Fruit fly (Drosophila melanogaster) whole organism, prepupa: ENCODE measurements around the gene sog.

ENCODE experiments used
- CG11902 ChIP-seq: fragments of 200-800 bp; sonication (Bioruptor generic); optimal IDR thresholded peaks from 3 replicates; lab custom pipeline; 2016; ENCODE audit warnings: missing biosample characterization, missing genetic modification characterization
- CG16779 ChIP-seq: fragments of 200-800 bp; sonication (Bioruptor generic); optimal IDR thresholded peaks from 3 replicates; lab custom pipeline; 2017; ENCODE audit warnings: missing biosample characterization, mild to moderate bottlenecking, missing genetic modification characterization
- CG3919 ChIP-seq: fragments of 200-800 bp; sonication (Bioruptor generic); optimal IDR thresholded peaks from 3 replicates; lab custom pipeline; 2016; ENCODE audit warnings: missing biosample characterization, missing genetic modification characterization
- Met ChIP-seq: fragments of 200-800 bp; sonication (Bioruptor generic); optimal IDR thresholded peaks from 3 replicates; lab custom pipeline; 2016; ENCODE audit warnings: missing biosample characterization, missing genetic modification characterization
- Sox102F ChIP-seq: fragments of 200-800 bp; sonication (Bioruptor generic); optimal IDR thresholded peaks from 2 replicates; lab custom pipeline; 2016; ENCODE audit warnings: missing biosample characterization, mild to moderate bottlenecking, missing genetic modification characterization
- acj6 ChIP-seq: fragments of 200-800 bp; sonication (Bioruptor generic); optimal IDR thresholded peaks from 3 replicates; lab custom pipeline; 2016; ENCODE audit warnings: missing biosample characterization, missing genetic modification characterization
- esn ChIP-seq: fragments of 200-800 bp; sonication (Bioruptor generic); optimal IDR thresholded peaks from 2 replicates; lab custom pipeline; 2016; ENCODE audit warnings: missing biosample characterization, mild to moderate bottlenecking, missing genetic modification characterization, moderate library complexity
- pdm3 ChIP-seq: fragments of 200-800 bp; sonication (Bioruptor generic); optimal IDR thresholded peaks from 3 replicates; lab custom pipeline; 2016; ENCODE audit warnings: missing biosample characterization, missing genetic modification characterization

dm6 chrX:15651559-15651958 is 18.3 kb upstream of the sog start:
- TF ChIP-seq acj6 (GFP tag; lab: Kevin White, UChicago) (no peak), CG11902 (GFP tag; lab: Kevin White, UChicago) (no peak), esn (GFP tag; lab: Kevin White, UChicago) (no peak), pdm3 (GFP tag; lab: Kevin White, UChicago) (no peak), CG16779 (tag; lab: Kevin White, UChicago) (no peak), Met (GFP tag; lab: Kevin White, UChicago) (no peak), CG3919 (GFP tag; lab: Kevin White, UChicago) (no peak), Sox102F (GFP tag; lab: Kevin White, UChicago) (no peak)
